Worm (Caenorhabditis elegans) whole organism, L1 larva: ENCODE data around the gene Y48D7A.1.

Experiments
- alr-1 ChIP-seq: fragments of 200-800 bp; sonication (Bioruptor generic); optimal IDR thresholded peaks from 2 replicates; lab custom pipeline; 2018; ENCODE audit warnings: borderline replicate concordance, mild to moderate bottlenecking, missing genetic modification characterization, missing compliant biosample characterization
- ama-1 ChIP-seq: fragments of 150-350 bp; optimal IDR thresholded peaks from 2 replicates; lab custom pipeline; 2014
- efl-3 ChIP-seq: fragments of 200-800 bp; sonication (Bioruptor generic); optimal IDR thresholded peaks from 2 replicates; lab custom pipeline; 2018; ENCODE audit warnings: mild to moderate bottlenecking, missing genetic modification characterization, missing compliant biosample characterization
- nhr-11 ChIP-seq: fragments of 150-350 bp; optimal IDR thresholded peaks from 2 replicates; lab custom pipeline; 2014; ENCODE audit warnings: missing biosample characterization, missing genetic modification characterization
- nhr-20 ChIP-seq: sonication (generic microtip); optimal IDR thresholded peaks from 2 replicates; lab custom pipeline; 2016; ENCODE audit warnings: mild to moderate bottlenecking, missing genetic modification characterization, missing compliant biosample characterization
- skn-1 ChIP-seq: fragments of 150-350 bp; optimal IDR thresholded peaks from 2 replicates; lab custom pipeline; 2014; ENCODE audit warnings: missing biosample characterization, missing genetic modification characterization
- unc-62 ChIP-seq: fragments of 150-350 bp; optimal IDR thresholded peaks from 2 replicates; lab custom pipeline; 2014; ENCODE audit warnings: missing biosample characterization, missing genetic modification reagents, missing genetic modification characterization

ce11 chrX:3040021-3040420, 30.7 kb downstream of the Y48D7A.1 start:
- TF ChIP-seq nhr-11 (tag; lab: Kevin White, UChicago), result no peak
- TF ChIP-seq efl-3 (GFP tag; lab: Kevin White, UChicago), result no peak
- no peak for TF ChIP-seq ama-1 (lab: Kevin White, UChicago)
- no peak for TF ChIP-seq unc-62 (GFP tag; lab: Kevin White, UChicago)
- TF ChIP-seq skn-1 (tag; lab: Kevin White, UChicago), result no peak
- no peak for TF ChIP-seq nhr-20 (tag; lab: Kevin White, UChicago)
- TF ChIP-seq alr-1 (tag; lab: Kevin White, UChicago), result no peak
